Fruit fly (Drosophila melanogaster): Measurements from ENCODE around the gene CG32228.

The CG32228 gene

dm6 chr3L:20302081-20302630 lies 36.5 kb downstream of the CG32228 start, which contains the start of gene Pex23 (continued):
- TF ChIP-seq chinmo (GFP tag; IDR thresholded peaks at IDR 0.05; ENCODE audit: partially characterized antibody), result peak; percentile 94; the same call in 2 of the 4 replicates
- peak; percentile 81 for TF ChIP-seq Lhr (GFP tag; optimal IDR thresholded peaks at IDR 0.05)
- TF ChIP-seq CG13287 (GFP tag; IDR thresholded peaks at IDR 0.05; ENCODE audit: partially characterized antibody), result peak; percentile 99
- TF ChIP-seq slou (GFP tag; optimal IDR thresholded peaks at IDR 0.05), result peak; percentile 73
- TF ChIP-seq Antp (GFP tag; optimal IDR thresholded peaks at IDR 0.05), result peak; percentile 61
- TF ChIP-seq CG7556 (GFP tag; optimal IDR thresholded peaks at IDR 0.05), result peak; percentile 69
- TF ChIP-seq CG12744 (GFP tag; optimal IDR thresholded peaks at IDR 0.05), result peak; percentile 17
- no peak for TF ChIP-seq pfk (GFP tag; optimal IDR thresholded peaks at IDR 0.05)
- TF ChIP-seq CG15514 (GFP tag; optimal IDR thresholded peaks at IDR 0.05), result peak; percentile 97
- TF ChIP-seq B-H2 (GFP tag; optimal IDR thresholded peaks at IDR 0.05), result peak; percentile 66
- TF ChIP-seq CG14014 (GFP tag; IDR thresholded peaks at IDR 0.05), result peak; percentile 80
- peak; percentile 69 for TF ChIP-seq CG10979 (tag; optimal IDR thresholded peaks at IDR 0.05)
- TF ChIP-seq CG4282 (GFP tag; optimal IDR thresholded peaks at IDR 0.05), result peak; percentile 28
- TF ChIP-seq Deaf1 (tag; optimal IDR thresholded peaks at IDR 0.05), result peak; percentile 65
- TF ChIP-seq CG4424 (GFP tag; optimal IDR thresholded peaks at IDR 0.05), result peak; percentile 78
- TF ChIP-seq dmrt99B (tag; optimal IDR thresholded peaks at IDR 0.05), result no peak
- TF ChIP-seq slbo (GFP tag; IDR thresholded peaks at IDR 0.05), result peak; percentile 91
- TF ChIP-seq CG17385 (GFP tag; optimal IDR thresholded peaks at IDR 0.05), result peak; percentile 69
- peak; percentile 79 for TF ChIP-seq CG7963 (GFP tag; IDR thresholded peaks at IDR 0.05; ENCODE audit: partially characterized antibody)
- no peak for TF ChIP-seq sima (GFP tag; optimal IDR thresholded peaks at IDR 0.05)
- peak; percentile 81 for TF ChIP-seq sisA (GFP tag; IDR thresholded peaks at IDR 0.05)
- TF ChIP-seq pzg (GFP tag; optimal IDR thresholded peaks at IDR 0.05), result peak; percentile 81
- peak; percentile 80 for TF ChIP-seq CG18599 (GFP tag; optimal IDR thresholded peaks at IDR 0.05)
- TF ChIP-seq bbx (GFP tag; IDR thresholded peaks at IDR 0.05; ENCODE audit: partially characterized antibody), result peak; percentile 96
- TF ChIP-seq gfzf (GFP tag; optimal IDR thresholded peaks at IDR 0.05), result peak; percentile 29
- TF ChIP-seq ci (GFP tag; IDR thresholded peaks at IDR 0.05), result peak; percentile 71
- TF ChIP-seq CG42726 (GFP tag; IDR thresholded peaks at IDR 0.05; ENCODE audit: partially characterized antibody), result peak; percentile 94
- TF ChIP-seq emc (GFP tag; optimal IDR thresholded peaks at IDR 0.05), result no peak
- TF ChIP-seq nerfin-2 (GFP tag; IDR thresholded peaks at IDR 0.05; ENCODE audit: partially characterized antibody), result peak; percentile 86
- TF ChIP-seq CG6765 (GFP tag; optimal IDR thresholded peaks at IDR 0.05), result peak; percentile 39
- peak; percentile 64 for TF ChIP-seq Elba2 (GFP tag; optimal IDR thresholded peaks at IDR 0.05)
- TF ChIP-seq Trl (optimal IDR thresholded peaks at IDR 0.05), result no peak
- TF ChIP-seq Trl (GFP tag; optimal IDR thresholded peaks at IDR 0.05), result peak; percentile 65
- peak; percentile 71 for TF ChIP-seq CG17186 (GFP tag; optimal IDR thresholded peaks at IDR 0.05)
- peak; percentile 74 for TF ChIP-seq NFAT (GFP tag; IDR thresholded peaks at IDR 0.05)
- peak; percentile 92 for TF ChIP-seq Opbp (GFP tag; IDR thresholded peaks at IDR 0.05; ENCODE audit: partially characterized antibody)
- TF ChIP-seq Mad (GFP tag; optimal IDR thresholded peaks at IDR 0.05), result peak; percentile 68
- peak; percentile 65 for TF ChIP-seq CG13624 (GFP tag; optimal IDR thresholded peaks at IDR 0.05)
- peak; percentile 73 for TF ChIP-seq CG10209 (GFP tag; optimal IDR thresholded peaks at IDR 0.05)
- no peak for TF ChIP-seq CG31365 (tag; optimal IDR thresholded peaks at IDR 0.05)
- TF ChIP-seq BtbVII (GFP tag; optimal IDR thresholded peaks at IDR 0.05), result peak; percentile 53
- peak; percentile 84 for TF ChIP-seq CG30020 (tag; optimal IDR thresholded peaks at IDR 0.05)
- TF ChIP-seq gem (tag; optimal IDR thresholded peaks at IDR 0.05), result peak; percentile 87
- no peak for TF ChIP-seq mirr (GFP tag; optimal IDR thresholded peaks at IDR 0.05)
- peak; percentile 71 for TF ChIP-seq ems (GFP tag; optimal IDR thresholded peaks at IDR 0.05)
- TF ChIP-seq ash1 (GFP tag; optimal IDR thresholded peaks at IDR 0.05), result no peak
- peak; percentile 53 for TF ChIP-seq NC2β (GFP tag; optimal IDR thresholded peaks at IDR 0.05)
- TF ChIP-seq Six4 (GFP tag; optimal IDR thresholded peaks at IDR 0.05), result peak; percentile 26
- peak; percentile 17 for TF ChIP-seq NK7.1 (GFP tag; optimal IDR thresholded peaks at IDR 0.05)
